Fruit fly (Drosophila melanogaster): Measurements from ENCODE around the gene CG6136.

CG6136 gene

dm6 chr3R:15356645-15357431, 15.2 kb downstream of the CG6136 start, which contains the start of the genes Atg4b and Hibch (continued):
- TF ChIP-seq CG4318 (GFP tag; optimal IDR thresholded peaks at IDR 0.05) (no peak), Lpt (GFP tag; optimal IDR thresholded peaks at IDR 0.05) (no peak), CG31627 (GFP tag; optimal IDR thresholded peaks at IDR 0.05) (peak; percentile 61), CG11902 (GFP tag; optimal IDR thresholded peaks at IDR 0.05) (peak; percentile 85), achi (GFP tag; optimal IDR thresholded peaks at IDR 0.05) (no peak), CG6792 (GFP tag; optimal IDR thresholded peaks at IDR 0.05) (peak; percentile 77), CG6276 (GFP tag; optimal IDR thresholded peaks at IDR 0.05) (no peak), fd59A (GFP tag; optimal IDR thresholded peaks at IDR 0.05) (peak; percentile 60), CG3032 (tag; optimal IDR thresholded peaks at IDR 0.05) (peak; percentile 91), fkh (GFP tag; optimal IDR thresholded peaks at IDR 0.05) (peak; percentile 97), Sox15 (GFP tag; optimal IDR thresholded peaks at IDR 0.05) (peak; percentile 78), topi (GFP tag; optimal IDR thresholded peaks at IDR 0.05) (peak; percentile 62), CG9139 (GFP tag; optimal IDR thresholded peaks at IDR 0.05) (no peak), Smox (GFP tag; optimal IDR thresholded peaks at IDR 0.05) (no peak), CG1621 (tag; optimal IDR thresholded peaks at IDR 0.05) (peak; percentile 54), CG8319 (GFP tag; optimal IDR thresholded peaks at IDR 0.05) (peak; percentile 70), ss (GFP tag; optimal IDR thresholded peaks at IDR 0.05) (no peak), CG10631 (GFP tag; optimal IDR thresholded peaks at IDR 0.05) (peak; percentile 90), fd85E (GFP tag; optimal IDR thresholded peaks at IDR 0.05) (no peak), esn (GFP tag; optimal IDR thresholded peaks at IDR 0.05) (peak; percentile 79), CG15336 (GFP tag; IDR thresholded peaks at IDR 0.05) (peak; percentile 66), CG7368 (GFP tag; optimal IDR thresholded peaks at IDR 0.05) (peak; percentile 67), net (GFP tag; optimal IDR thresholded peaks at IDR 0.05) (no peak), acj6 (GFP tag; optimal IDR thresholded peaks at IDR 0.05) (no peak), CG6163 (GFP tag; IDR thresholded peaks at IDR 0.05) (peak; percentile 68; the same call in 2 of the 3 replicates), Sox102F (GFP tag; optimal IDR thresholded peaks at IDR 0.05) (no peak), vri (GFP tag; optimal IDR thresholded peaks at IDR 0.05) (peak; percentile 93), Eip78C (GFP tag) (peak; percentile 82), pdm3 (GFP tag; optimal IDR thresholded peaks at IDR 0.05) (no peak), CG32006 (GFP tag; optimal IDR thresholded peaks at IDR 0.05) (peak; percentile 84)

- TF ChIP-seq CG32006 (GFP tag; optimal IDR thresholded peaks at IDR 0.05) (no peak), CG31627 (GFP tag; optimal IDR thresholded peaks at IDR 0.05) (no peak), lz (GFP tag; optimal IDR thresholded peaks at IDR 0.05) (no peak), acj6 (GFP tag; optimal IDR thresholded peaks at IDR 0.05) (no peak), achi (GFP tag; optimal IDR thresholded peaks at IDR 0.05) (no peak), CG6163 (GFP tag; IDR thresholded peaks at IDR 0.05) (no peak), Lpt (GFP tag; optimal IDR thresholded peaks at IDR 0.05) (no peak), vri (GFP tag; optimal IDR thresholded peaks at IDR 0.05) (no peak), Eip75B (GFP tag; optimal IDR thresholded peaks at IDR 0.05) (no peak), esn (GFP tag; optimal IDR thresholded peaks at IDR 0.05) (no peak)
Measured at dm6 chr3R:15356152-15356551, 15.9 kb downstream of the CG6136 start.

dm6 chr3R:15354019-15354418, 18.0 kb downstream of the CG6136 start:
- TF ChIP-seq fkh (GFP tag; optimal IDR thresholded peaks at IDR 0.05) (peak; percentile 93), OdsH (GFP tag; optimal IDR thresholded peaks at IDR 0.05) (no peak)

- TF ChIP-seq cyc (GFP tag; optimal IDR thresholded peaks at IDR 0.05) (peak; percentile 36), fkh (GFP tag; optimal IDR thresholded peaks at IDR 0.05) (peak; percentile 96), CG10669 (GFP tag; optimal IDR thresholded peaks at IDR 0.05) (peak; percentile 30), CG31627 (GFP tag; optimal IDR thresholded peaks at IDR 0.05) (peak; percentile 10), svp (GFP tag) (no peak), dsx (GFP tag; optimal IDR thresholded peaks at IDR 0.05; ENCODE audit: poor library complexity, severe bottlenecking) (peak; percentile 7), Sox102F (GFP tag; optimal IDR thresholded peaks at IDR 0.05) (no peak), topi (GFP tag; optimal IDR thresholded peaks at IDR 0.05) (peak; percentile 25), CG34406 (GFP tag; optimal IDR thresholded peaks at IDR 0.05) (peak; percentile 24), CG11902 (GFP tag; optimal IDR thresholded peaks at IDR 0.05) (no peak), CG3032 (tag; optimal IDR thresholded peaks at IDR 0.05) (peak; percentile 54), Ets96B (tag; optimal IDR thresholded peaks at IDR 0.05) (peak; percentile 35), Hr39 (GFP tag; optimal IDR thresholded peaks at IDR 0.05) (no peak), lz (GFP tag; optimal IDR thresholded peaks at IDR 0.05) (peak; percentile 8), Eip78C (GFP tag) (peak; percentile 75), CG10631 (GFP tag; optimal IDR thresholded peaks at IDR 0.05) (peak; percentile 47), CG15336 (GFP tag; IDR thresholded peaks at IDR 0.05) (peak; percentile 29; the same call in 1 of the 2 replicates), esn (GFP tag; optimal IDR thresholded peaks at IDR 0.05) (peak; percentile 54), Sox14 (GFP tag; optimal IDR thresholded peaks at IDR 0.05) (peak; percentile 44), Blimp-1 (GFP tag; optimal IDR thresholded peaks at IDR 0.05) (no peak), CG6854 (GFP tag; optimal IDR thresholded peaks at IDR 0.05) (no peak)
Measured at dm6 chr3R:15350993-15351426, 21.0 kb downstream of the CG6136 start, which contains the start of the genes Trs33 and Tmtc4. Gene Trs33, minus strand, starts transcription at chr3R:15350995. Gene Tmtc4, plus strand, starts transcription at chr3R:15351225.

Measured in whole organism, prepupa.